Worm (Caenorhabditis elegans) whole organism, midembryonic: ENCODE results near the gene egrh-3.
A peak's percentile ranks its signal among the peaks of the same experiment; 100 is the strongest.

Experiments
- T22C8.4 ChIP-seq: fragments of 200-800 bp; sonication (Bioruptor generic); IDR thresholded peaks from 2 replicates; pipeline ENCODE4 v1.3.6; 2022; ENCODE audit warnings: missing genetic modification characterization, missing compliant biosample characterization
- cog-1 ChIP-seq: sonication (generic microtip); optimal IDR thresholded peaks from 2 replicates; lab custom pipeline; 2016; ENCODE audit warnings: missing genetic modification characterization, missing compliant biosample characterization
- flt-1 ChIP-seq: fragments of 200-800 bp; sonication (Bioruptor generic); IDR thresholded peaks from 2 replicates; pipeline ENCODE4 v1.3.6; 2022; ENCODE audit warnings: missing genetic modification characterization, missing compliant biosample characterization
- klf-2 ChIP-seq: fragments of 200-800 bp; sonication (Bioruptor generic); conservative IDR thresholded peaks from 2 replicates; pipeline ENCODE4 v1.3.6; 2022; ENCODE audit warnings: missing genetic modification reagents, missing genetic modification characterization, missing compliant biosample characterization
- med-1 ChIP-seq: sonication (generic microtip); optimal IDR thresholded peaks from 2 replicates; lab custom pipeline; 2017; ENCODE audit warnings: missing genetic modification characterization, mild to moderate bottlenecking, missing compliant biosample characterization, antibody characterized with exemption, missing genetic modification reagents; ENCODE audit not compliant: insufficient read depth
- ref-1 ChIP-seq: fragments of 200-800 bp; sonication (Bioruptor generic); conservative IDR thresholded peaks from 2 replicates; pipeline ENCODE4 v1.3.6; 2022; ENCODE audit warnings: missing genetic modification reagents, missing genetic modification characterization, missing compliant biosample characterization
- tab-1 ChIP-seq: fragments of 200-800 bp; sonication (Bioruptor generic); IDR thresholded peaks from 2 replicates; pipeline ENCODE4 v1.3.6; 2022; ENCODE audit warnings: missing genetic modification characterization, missing compliant biosample characterization
- ztf-23 ChIP-seq: fragments of 200-800 bp; sonication (Bioruptor generic); IDR thresholded peaks from 2 replicates; pipeline ENCODE4 v1.3.6; 2022; ENCODE audit warnings: missing genetic modification reagents, missing genetic modification characterization, missing compliant biosample characterization
- ztf-29 ChIP-seq: fragments of 200-800 bp; sonication (Bioruptor generic); IDR thresholded peaks from 2 replicates; pipeline ENCODE4 v1.3.6; 2022; ENCODE audit warnings: missing genetic modification reagents, missing genetic modification characterization, missing compliant biosample characterization

Gene egrh-3

DNA sequence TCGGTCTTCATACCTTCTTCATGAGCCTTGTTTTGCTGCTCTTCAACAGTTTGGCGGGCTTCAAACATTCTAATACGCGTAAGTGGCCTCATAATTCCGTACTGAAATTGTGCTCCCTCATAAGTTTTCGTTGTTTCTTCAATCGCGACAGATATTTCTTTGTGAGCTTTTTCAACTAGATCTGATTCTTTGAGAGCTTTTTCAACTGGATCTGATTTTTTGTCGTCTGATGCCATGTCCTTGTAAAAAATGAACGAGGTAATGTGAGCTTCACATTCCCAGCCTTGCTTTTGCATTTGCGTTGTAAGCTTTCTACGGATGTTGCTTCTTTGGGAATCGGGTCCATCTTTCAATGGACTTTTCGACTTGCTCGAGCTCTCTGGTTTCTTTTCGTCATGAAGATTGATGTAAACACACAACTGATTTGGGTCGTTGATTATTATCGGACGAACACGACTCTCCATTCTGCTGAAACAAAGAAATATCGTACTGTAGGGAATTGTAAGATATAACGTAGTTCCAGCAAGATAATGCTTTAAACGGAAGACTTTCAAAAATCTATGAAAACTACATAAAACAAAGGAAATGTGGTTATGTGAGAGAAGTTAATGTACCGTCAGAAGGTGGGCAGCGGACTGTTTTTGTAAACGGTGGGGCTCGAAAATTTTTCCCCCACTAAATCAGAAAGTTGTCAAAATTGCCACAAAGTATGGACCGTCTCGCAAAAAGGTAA, 21.8 kb upstream of the egrh-3 start, which contains the start of gene Y94H6A.10:
Gene Y94H6A.10, minus strand, starts transcription at position 464 of the 733 bp plus-strand sequence.
- no peak for TF ChIP-seq ref-1
- no peak for TF ChIP-seq flt-1 (GFP tag; lab: Robert Waterston, UW)
- TF ChIP-seq ztf-23 (GFP tag; lab: Robert Waterston, UW): no peak
- TF ChIP-seq med-1 (GFP tag; lab: Kevin White, UChicago): no peak
- TF ChIP-seq tab-1: no peak
- TF ChIP-seq cog-1 (tag; lab: Kevin White, UChicago): no peak
- TF ChIP-seq ztf-29 (GFP tag; lab: Robert Waterston, UW): no peak
- TF ChIP-seq T22C8.4 (GFP tag; lab: Robert Waterston, UW): no peak
- TF ChIP-seq klf-2 (GFP tag; lab: Robert Waterston, UW): no peak

DNA sequence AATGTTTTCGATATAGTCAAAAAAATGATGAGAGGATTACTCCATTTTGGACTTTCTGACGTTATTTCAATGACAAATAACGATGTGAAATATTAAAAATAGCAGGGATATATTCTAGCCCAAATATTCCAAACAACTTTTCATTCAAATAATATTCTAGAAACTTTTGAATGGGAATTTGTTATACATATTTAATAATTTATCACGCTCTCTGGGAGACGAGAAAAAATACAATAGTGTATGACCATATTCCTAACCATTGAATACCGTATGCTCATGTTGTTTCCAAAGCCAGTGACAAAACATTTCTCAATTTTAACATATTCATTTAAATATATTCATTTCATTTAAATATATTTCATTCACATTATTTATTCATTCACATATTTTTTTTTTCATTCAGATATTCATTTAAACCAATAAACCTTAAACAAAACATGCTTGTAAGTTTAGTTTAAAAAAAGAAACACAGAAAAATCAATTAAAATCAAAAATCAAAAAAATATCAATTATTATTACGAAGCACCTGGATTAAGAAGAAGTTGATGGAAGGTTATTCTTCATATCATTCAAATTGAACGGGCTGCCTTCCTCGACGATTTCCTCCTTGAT, 21.1 kb upstream of the egrh-3 start:
- no peak for TF ChIP-seq ref-1
- TF ChIP-seq ztf-23 (GFP tag; lab: Robert Waterston, UW): no peak
- TF ChIP-seq tab-1: no peak
- TF ChIP-seq T22C8.4 (GFP tag; lab: Robert Waterston, UW): no peak
- no peak for TF ChIP-seq flt-1 (GFP tag; lab: Robert Waterston, UW)
- no peak for TF ChIP-seq klf-2 (GFP tag; lab: Robert Waterston, UW)
- TF ChIP-seq cog-1 (tag; lab: Kevin White, UChicago): no peak
- no peak for TF ChIP-seq med-1 (GFP tag; lab: Kevin White, UChicago)
- TF ChIP-seq ztf-29 (GFP tag; lab: Robert Waterston, UW): no peak

DNA sequence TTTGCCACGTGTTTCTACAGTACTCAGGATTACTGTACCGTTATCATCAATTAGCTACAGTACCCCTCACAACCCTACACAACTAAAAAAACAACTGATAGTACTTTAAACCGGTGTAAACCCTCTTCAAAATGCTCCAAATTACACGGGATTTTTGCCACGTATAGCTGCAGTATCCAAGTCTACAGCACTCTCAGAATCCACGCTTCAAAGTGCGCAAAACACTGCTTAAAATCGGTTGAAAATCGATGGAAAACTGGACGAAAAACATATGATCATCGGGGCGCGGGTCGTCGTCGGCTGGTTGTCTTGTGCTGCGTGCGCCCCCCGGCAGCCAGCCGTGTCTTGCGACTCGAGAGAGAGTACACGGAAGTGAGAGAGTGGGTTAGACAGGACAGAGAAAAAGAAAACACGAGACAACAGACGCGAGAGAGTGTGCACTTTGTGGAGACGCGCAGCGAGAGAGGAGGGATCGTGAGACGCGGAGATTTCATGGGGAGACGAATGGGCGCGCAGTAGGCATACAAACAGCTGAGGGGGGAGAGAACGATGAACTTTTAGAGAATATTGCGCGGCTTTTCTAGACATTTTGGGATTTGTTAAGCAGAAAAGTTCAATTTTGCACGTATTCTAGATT, 19.9 kb upstream of the egrh-3 start:
- TF ChIP-seq flt-1 (GFP tag; lab: Robert Waterston, UW): peak; percentile 45; the same call in 1 of the 2 replicates
- no peak for TF ChIP-seq tab-1

DNA sequence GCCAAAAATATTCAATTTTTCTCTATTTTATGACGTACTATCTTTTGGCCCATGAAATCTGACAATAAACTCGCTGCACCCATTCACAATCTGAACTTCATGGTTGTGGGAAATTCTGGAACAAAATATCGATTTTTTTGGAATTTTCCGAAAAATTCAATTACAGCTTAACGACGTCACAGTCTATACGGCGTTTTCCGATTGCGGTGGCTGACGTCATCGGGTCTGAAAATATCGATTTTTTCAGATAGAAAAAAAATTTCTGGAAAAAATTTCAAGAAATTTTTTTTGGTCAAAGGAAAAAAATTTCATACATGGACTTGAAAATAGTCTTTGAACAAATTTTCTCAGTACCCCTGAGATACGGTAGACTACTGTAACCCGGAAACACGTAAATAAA, 18.4 kb upstream of the egrh-3 start, which contains the start of gene ubc-8:
Gene ubc-8, minus strand, starts transcription at position 227 of the 400 bp plus-strand sequence.
- TF ChIP-seq klf-2 (GFP tag; lab: Robert Waterston, UW) (no peak), T22C8.4 (GFP tag; lab: Robert Waterston, UW) (0 out of 2 replicates have a peak, but pooled peaks have one; percentile 40), med-1 (GFP tag; lab: Kevin White, UChicago) (no peak), ref-1 (no peak)

DNA sequence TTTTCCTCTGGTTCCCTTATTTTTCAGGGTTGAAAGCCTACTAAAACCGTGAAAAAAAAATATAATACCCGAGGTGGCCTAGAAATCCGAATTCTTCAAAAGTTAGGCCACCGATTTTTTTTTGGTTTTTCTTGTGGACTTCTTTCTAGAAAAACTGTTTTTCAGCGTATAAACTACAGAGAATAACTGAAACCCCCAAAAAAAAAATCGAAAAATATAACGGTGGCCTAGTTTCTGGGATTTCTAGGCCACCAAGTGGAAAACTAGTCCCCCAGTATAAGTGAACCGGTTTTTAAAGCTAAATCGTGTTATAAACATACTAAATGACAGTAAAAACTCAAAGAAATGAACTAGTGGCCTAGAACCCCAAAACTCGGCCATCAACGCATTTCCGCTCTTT, 17.1 kb upstream of the egrh-3 start:
- TF ChIP-seq med-1 (GFP tag; lab: Kevin White, UChicago): no peak
- no peak for TF ChIP-seq ref-1
- TF ChIP-seq ztf-23 (GFP tag; lab: Robert Waterston, UW): no peak
- TF ChIP-seq tab-1: no peak
- no peak for TF ChIP-seq cog-1 (tag; lab: Kevin White, UChicago)
- no peak for TF ChIP-seq ztf-29 (GFP tag; lab: Robert Waterston, UW)
- TF ChIP-seq flt-1 (GFP tag; lab: Robert Waterston, UW): no peak
- no peak for TF ChIP-seq klf-2 (GFP tag; lab: Robert Waterston, UW)
- TF ChIP-seq T22C8.4 (GFP tag; lab: Robert Waterston, UW): no peak

DNA sequence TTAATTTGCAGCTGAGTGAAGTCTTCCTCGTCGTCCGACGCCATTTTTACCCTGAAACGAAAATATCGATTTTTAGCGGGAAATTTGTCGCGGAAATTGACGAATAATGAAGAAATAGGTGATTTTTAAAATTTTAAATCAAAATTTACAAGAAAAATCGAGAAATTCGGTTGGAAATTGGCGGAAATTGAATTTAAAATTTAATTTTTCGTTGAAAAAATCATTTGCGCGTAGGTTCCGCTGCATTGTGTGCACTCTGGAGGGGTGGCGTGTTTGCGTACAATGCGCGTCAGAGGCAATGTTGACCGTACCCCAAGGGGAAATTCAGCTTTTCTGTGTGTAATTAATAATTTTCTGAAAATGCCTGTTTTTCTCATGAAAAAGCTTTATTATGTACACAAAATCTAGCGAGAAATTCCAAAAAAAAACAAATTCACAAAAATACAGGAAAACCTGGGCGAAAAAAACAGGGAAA, 15.4 kb upstream of the egrh-3 start, which contains the start of gene Y94H6A.5:
Gene Y94H6A.5, minus strand, starts transcription at position 51 of the 475 bp plus-strand sequence.
- TF ChIP-seq klf-2 (GFP tag; lab: Robert Waterston, UW): no peak
- no peak for TF ChIP-seq cog-1 (tag; lab: Kevin White, UChicago)
- no peak for TF ChIP-seq med-1 (GFP tag; lab: Kevin White, UChicago)

DNA sequence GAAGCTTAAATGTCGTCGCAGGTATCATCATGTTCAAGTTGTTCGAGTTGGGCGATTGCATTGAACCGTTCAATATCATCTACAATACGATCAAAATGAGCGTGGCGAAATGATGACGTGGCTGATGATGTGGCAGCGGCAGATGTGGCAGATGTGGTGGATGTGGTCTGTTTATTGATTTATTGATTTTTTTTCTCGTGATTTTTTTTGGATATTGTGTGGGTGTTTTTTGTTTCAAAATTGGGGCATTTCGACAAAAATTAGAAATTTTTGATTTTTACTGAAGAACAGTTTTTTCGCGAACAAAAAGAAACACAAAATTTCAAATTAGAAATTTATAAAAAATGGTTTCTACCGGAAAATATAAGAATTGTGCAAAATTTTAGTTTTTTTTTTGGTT, 8.3 kb downstream of the egrh-3 start:
- TF ChIP-seq med-1 (GFP tag; lab: Kevin White, UChicago) (no peak), T22C8.4 (GFP tag; lab: Robert Waterston, UW) (peak; percentile 70), klf-2 (GFP tag; lab: Robert Waterston, UW) (no peak), ref-1 (no peak)

DNA sequence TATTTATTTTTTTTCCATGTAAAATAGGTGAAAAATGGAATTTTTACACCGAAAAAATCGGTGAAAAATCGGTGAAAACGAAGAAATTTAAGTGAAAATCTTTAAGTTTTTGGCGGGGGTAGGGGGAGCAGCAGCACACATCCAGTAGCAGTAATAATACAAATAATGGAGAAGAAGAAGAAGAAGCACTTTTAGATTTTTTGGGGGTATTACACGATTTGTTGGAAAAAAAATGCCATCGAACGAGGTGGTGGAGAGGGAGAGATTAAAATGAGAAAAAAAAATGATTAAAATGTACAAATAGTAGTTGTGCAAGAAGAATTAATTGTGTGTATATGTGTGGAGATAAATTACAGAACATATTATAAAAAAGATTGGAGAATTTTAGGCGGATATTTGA, 10.4 kb downstream of the egrh-3 start:
- TF ChIP-seq cog-1 (tag; lab: Kevin White, UChicago) (no peak), flt-1 (GFP tag; lab: Robert Waterston, UW) (no peak), klf-2 (GFP tag; lab: Robert Waterston, UW) (no peak), ref-1 (no peak), ztf-23 (GFP tag; lab: Robert Waterston, UW) (no peak), ztf-29 (GFP tag; lab: Robert Waterston, UW) (no peak), tab-1 (no peak), T22C8.4 (GFP tag; lab: Robert Waterston, UW) (no peak), med-1 (GFP tag; lab: Kevin White, UChicago) (no peak)

DNA sequence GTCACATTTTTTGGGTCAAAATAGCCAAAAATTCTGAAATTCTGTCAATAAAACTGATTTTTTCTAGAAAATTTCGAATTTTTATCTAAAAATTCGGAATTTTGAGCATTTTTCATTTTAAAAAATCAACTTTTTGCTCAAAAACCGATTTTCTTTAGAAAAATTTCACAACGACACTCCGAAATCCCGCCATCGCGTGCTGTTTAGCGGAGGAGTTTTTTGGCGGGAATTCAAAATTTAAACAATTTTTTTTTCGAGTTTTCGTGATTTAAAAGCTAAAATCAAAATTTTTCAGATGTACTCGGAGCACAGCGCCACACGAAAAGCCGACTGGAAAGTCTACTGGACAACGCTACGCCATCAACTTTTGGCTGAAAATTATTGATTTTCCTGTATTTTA, 10.9 kb downstream of the egrh-3 start:
- TF ChIP-seq tab-1 (no peak), ztf-23 (GFP tag; lab: Robert Waterston, UW) (no peak), flt-1 (GFP tag; lab: Robert Waterston, UW) (no peak), T22C8.4 (GFP tag; lab: Robert Waterston, UW) (no peak), cog-1 (tag; lab: Kevin White, UChicago) (no peak), klf-2 (GFP tag; lab: Robert Waterston, UW) (no peak), ref-1 (no peak), ztf-29 (GFP tag; lab: Robert Waterston, UW) (no peak), med-1 (GFP tag; lab: Kevin White, UChicago) (no peak)
